Fruit fly (Drosophila melanogaster) whole organism, embryonic: ENCODE measurements around the gene Prtl99C.

Source experiments
- CG10147 ChIP-seq: fragments of 200-800 bp; sonication (Bioruptor generic); optimal IDR thresholded peaks from 2 replicates; lab custom pipeline; 2019; ENCODE audit warnings: missing biosample characterization, mild to moderate bottlenecking, missing genetic modification characterization, moderate library complexity
- CG11696 ChIP-seq: fragments of 200-800 bp; sonication (Bioruptor generic); IDR thresholded peaks from 2 replicates; pipeline ENCODE4 v1.3.6; 2022; ENCODE audit warnings: missing biosample characterization, missing genetic modification characterization
- CG3065 ChIP-seq: fragments of 200-800 bp; sonication (Bioruptor generic); optimal IDR thresholded peaks from 2 replicates; lab custom pipeline; 2016; ENCODE audit warnings: missing biosample characterization, missing genetic modification characterization
- CG3281 ChIP-seq: fragments of 200-800 bp; sonication (Bioruptor generic); optimal IDR thresholded peaks from 3 replicates; lab custom pipeline; 2017; ENCODE audit warnings: missing biosample characterization, mild to moderate bottlenecking, missing genetic modification characterization
- CG8359 ChIP-seq: fragments of 200-800 bp; sonication (Bioruptor generic); optimal IDR thresholded peaks from 2 replicates; lab custom pipeline; 2017; ENCODE audit warnings: missing biosample characterization, mild to moderate bottlenecking, missing genetic modification characterization, borderline replicate concordance
- CTCF ChIP-seq: fragments of 200-800 bp; sonication (Bioruptor generic); optimal IDR thresholded peaks from 2 replicates; lab custom pipeline; 2017; ENCODE audit warnings: missing biosample characterization, mild to moderate bottlenecking, missing genetic modification characterization, moderate library complexity
- Deaf1 ChIP-seq: fragments of 200-800 bp; optimal IDR thresholded peaks from 3 replicates; lab custom pipeline; 2019; ENCODE audit warnings: missing biosample characterization, mild to moderate bottlenecking, missing genetic modification characterization, moderate library complexity
- Ets65A ChIP-seq: fragments of 200-800 bp; sonication (Bioruptor generic); peaks from one replicate; lab custom pipeline; 2016; ENCODE audit warnings: missing biosample characterization, missing genetic modification characterization
- Gsc ChIP-seq: fragments of 200-800 bp; sonication (Bioruptor generic); IDR thresholded peaks from 2 replicates; pipeline ENCODE4 v1.3.6; 2022; ENCODE audit warnings: missing biosample characterization, missing genetic modification characterization
- Hr3 ChIP-seq: fragments of 200-800 bp; sonication (Bioruptor generic); optimal IDR thresholded peaks from 3 replicates; lab custom pipeline; 2016; ENCODE audit warnings: missing biosample characterization, missing genetic modification characterization
- bigmax ChIP-seq: fragments of 200-800 bp; sonication (Bioruptor generic); optimal IDR thresholded peaks from 2 replicates; lab custom pipeline; 2018; ENCODE audit warnings: missing biosample characterization, mild to moderate bottlenecking, missing genetic modification characterization
- lab ChIP-seq: fragments of 200-800 bp; sonication (Bioruptor generic); optimal IDR thresholded peaks from 3 replicates; lab custom pipeline; 2017; ENCODE audit warnings: missing biosample characterization, missing genetic modification characterization, mild to moderate bottlenecking, moderate library complexity, missing genetic modification reagents

DNA sequence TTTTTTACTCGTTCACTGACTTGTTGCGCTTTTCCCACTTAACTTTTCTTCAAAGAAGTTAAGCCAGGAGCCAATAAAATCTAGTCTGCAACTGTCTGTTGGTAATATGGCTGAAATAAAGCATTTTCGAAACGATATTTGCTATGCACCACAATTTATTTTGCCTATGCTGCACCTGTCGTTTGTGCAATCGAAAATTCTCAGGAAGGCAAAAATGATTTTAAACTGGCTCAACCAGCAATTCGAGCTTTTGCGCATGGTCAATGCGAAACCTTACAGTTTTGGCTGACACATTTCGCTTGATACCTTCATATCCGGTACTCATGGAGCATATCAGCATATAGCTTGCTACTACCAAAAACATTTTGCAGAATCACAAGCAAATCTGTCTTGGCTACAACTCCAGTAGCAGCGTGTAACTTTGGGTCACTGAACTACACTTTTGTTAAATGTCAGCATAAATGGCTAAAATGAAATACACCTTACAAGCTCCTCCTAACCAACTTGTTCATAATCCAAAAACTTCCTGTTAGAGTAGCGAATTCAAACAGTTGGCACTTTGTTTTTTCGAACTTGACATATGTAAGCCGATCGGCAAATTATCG is 4.1 kb downstream of the Prtl99C start:
- no peak for TF ChIP-seq CG11696 (GFP tag; lab: Robert Waterston, UW)
- no peak for TF ChIP-seq CG8359 (GFP tag; lab: Kevin White, UChicago)
- no peak for TF ChIP-seq CG3065 (GFP tag; lab: Kevin White, UChicago)
- no peak for TF ChIP-seq bigmax (GFP tag; lab: Kevin White, UChicago)
- no peak for TF ChIP-seq CG3281
- no peak for TF ChIP-seq lab (GFP tag; lab: Kevin White, UChicago)
- TF ChIP-seq Hr3 (GFP tag; lab: Kevin White, UChicago) = no peak
- no peak for TF ChIP-seq Deaf1
- TF ChIP-seq Gsc (GFP tag; lab: Robert Waterston, UW) = no peak
- no peak for TF ChIP-seq CTCF
- no peak for TF ChIP-seq Ets65A (GFP tag; lab: Kevin White, UChicago)
- TF ChIP-seq CG10147 = no peak
